Worm (Caenorhabditis elegans) whole organism, young adult: ENCODE measurements around the gene C25A8.1.

Experiments used
- atf-7 ChIP-seq: sonication (generic microtip); optimal IDR thresholded peaks from 2 replicates; lab custom pipeline; 2017; ENCODE audit warnings: mild to moderate bottlenecking, missing genetic modification characterization, missing compliant biosample characterization
- egrh-3 ChIP-seq: fragments of 200-800 bp; sonication (Bioruptor generic); IDR thresholded peaks from 2 replicates; pipeline ENCODE4 v1.3.6; 2022; ENCODE audit warnings: missing genetic modification reagents, missing genetic modification characterization, missing compliant biosample characterization
- fkh-3 ChIP-seq: sonication (generic microtip); optimal IDR thresholded peaks from 2 replicates; lab custom pipeline; 2016; ENCODE audit warnings: mild to moderate bottlenecking, missing genetic modification characterization, missing compliant biosample characterization
- lsy-27 ChIP-seq: sonication (generic microtip); optimal IDR thresholded peaks from 2 replicates; lab custom pipeline; 2017; ENCODE audit warnings: missing genetic modification characterization, mild to moderate bottlenecking, missing compliant biosample characterization, antibody characterized with exemption, missing genotype, borderline replicate concordance; ENCODE audit not compliant: insufficient read depth
- nfya-1 ChIP-seq: sonication (generic microtip); optimal IDR thresholded peaks from 2 replicates; lab custom pipeline; 2017; ENCODE audit warnings: antibody characterized with exemption, missing compliant biosample characterization, missing genetic modification characterization, borderline replicate concordance; ENCODE audit not compliant: insufficient read depth
- pbrm-1 ChIP-seq: fragments of 200-800 bp; sonication (Bioruptor generic); IDR thresholded peaks from 2 replicates; pipeline ENCODE4 v1.3.6; 2022; ENCODE audit warnings: missing genetic modification reagents, missing genetic modification characterization, missing compliant biosample characterization
- rpc-1 ChIP-seq, 2 experiments: fragments of 150-350 bp in 1 of 2; sonication (generic microtip) in 1 of 2; optimal IDR thresholded peaks; 2 replicates each; lab custom pipeline; 2014 to 2018; ENCODE audit warnings: missing biosample characterization in 1 of 2, missing genetic modification characterization in 1 of 2, missing genetic modification reagents in 1 of 2, missing genotype in 1 of 2
- snpc-4 ChIP-seq, 5 experiments: fragments of 150-350 bp in 1 of 5; sonication (generic microtip) in 4 of 5; optimal IDR thresholded peaks; 2 replicates each; lab custom pipeline; 2014 to 2018; ENCODE audit warnings: missing genetic modification characterization in 5 of 5, missing biosample characterization in 3 of 5, antibody characterized with exemption in 2 of 5, mild to moderate bottlenecking in 2 of 5, missing compliant biosample characterization in 2 of 5, missing genotype in 2 of 5, moderate library complexity in 2 of 5, missing genetic modification reagents in 1 of 5
- tbx-9 ChIP-seq: sonication (generic microtip); optimal IDR thresholded peaks from 2 replicates; lab custom pipeline; 2016; ENCODE audit warnings: borderline replicate concordance, missing genetic modification characterization, inconsistent platforms, missing compliant biosample characterization
- ztf-18 ChIP-seq: sonication (generic microtip); optimal IDR thresholded peaks from 2 replicates; lab custom pipeline; 2016; ENCODE audit warnings: missing genotype, mild to moderate bottlenecking, missing genetic modification characterization, missing compliant biosample characterization

ce11 chrIV:7017123-7017674 is 6.3 kb downstream of the C25A8.1 start, which contains the start of gene gldi-4:
- TF ChIP-seq fkh-3 (tag; lab: Kevin White, UChicago) (no peak), lsy-27 (tag; lab: Kevin White, UChicago) (no peak), tbx-9 (tag; lab: Kevin White, UChicago) (no peak), egrh-3 (GFP tag; lab: Robert Waterston, UW) (no peak), atf-7 (tag; lab: Kevin White, UChicago) (no peak), nfya-1 (tag; lab: Kevin White, UChicago) (no peak), snpc-4 (GFP tag; optimal IDR thresholded peaks at IDR 0.05; lab: Kevin White, UChicago) (no peak), snpc-4 (tag; optimal IDR thresholded peaks at IDR 0.05; lab: Kevin White, UChicago) (no peak), ztf-18 (no peak), rpc-1 (optimal IDR thresholded peaks at IDR 0.05; lab: Kevin White, UChicago) (no peak), rpc-1 (tag; optimal IDR thresholded peaks at IDR 0.05; lab: Kevin White, UChicago) (no peak), pbrm-1 (no peak)
